Worm (Caenorhabditis elegans) whole organism, early embryonic: Measurements from ENCODE around the gene ugt-23.
A peak's percentile ranks its signal among the peaks of the same experiment; 100 is the strongest.

ENCODE experiments used
- B0310.2 ChIP-seq: sonication (generic microtip); optimal IDR thresholded peaks from 2 replicates; lab custom pipeline; 2016; ENCODE audit warnings: mild to moderate bottlenecking, missing genetic modification characterization, missing compliant biosample characterization
- F13C5.2 ChIP-seq: sonication (generic microtip); optimal IDR thresholded peaks from 2 replicates; lab custom pipeline; 2017; ENCODE audit warnings: mild to moderate bottlenecking, missing genetic modification characterization, inconsistent platforms, missing compliant biosample characterization
- aly-1 ChIP-seq: sonication (generic microtip); optimal IDR thresholded peaks from 2 replicates; lab custom pipeline; 2016; ENCODE audit warnings: missing genetic modification characterization, missing compliant biosample characterization
- ama-1 ChIP-seq: fragments of 150-350 bp; optimal IDR thresholded peaks from 2 replicates; lab custom pipeline; 2014
- ceh-13 ChIP-seq: fragments of 200-800 bp; sonication (Bioruptor generic); optimal IDR thresholded peaks from 2 replicates; lab custom pipeline; 2018; ENCODE audit warnings: mild to moderate bottlenecking, missing genetic modification characterization, missing compliant biosample characterization
- ceh-36 ChIP-seq: sonication (generic microtip); optimal IDR thresholded peaks from 2 replicates; lab custom pipeline; 2016; ENCODE audit warnings: missing genetic modification characterization, inconsistent platforms, missing compliant biosample characterization
- ets-7 ChIP-seq: sonication (generic microtip); optimal IDR thresholded peaks from 2 replicates; lab custom pipeline; 2016; ENCODE audit warnings: missing genotype, missing genetic modification characterization, missing compliant biosample characterization
- flt-1 ChIP-seq: fragments of 200-800 bp; sonication (Bioruptor generic); IDR thresholded peaks from 2 replicates; pipeline ENCODE4 v1.3.6; 2022; ENCODE audit warnings: missing genetic modification characterization, missing compliant biosample characterization
- hmbx-1 ChIP-seq: sonication (generic microtip); optimal IDR thresholded peaks from 2 replicates; lab custom pipeline; 2016; ENCODE audit warnings: mild to moderate bottlenecking, missing genetic modification characterization, missing compliant biosample characterization
- hmg-4 ChIP-seq: fragments of 200-800 bp; sonication (Bioruptor generic); optimal IDR thresholded peaks from 2 replicates; lab custom pipeline; 2018; ENCODE audit warnings: mild to moderate bottlenecking, missing genetic modification characterization, missing compliant biosample characterization
- hnd-1 ChIP-seq: sonication (generic microtip); optimal IDR thresholded peaks from 2 replicates; lab custom pipeline; 2016; ENCODE audit warnings: missing genetic modification characterization, missing compliant biosample characterization
- pes-1 ChIP-seq: fragments of 200-800 bp; sonication (Bioruptor generic); IDR thresholded peaks from 2 replicates; pipeline ENCODE4 v1.3.6; 2022; ENCODE audit warnings: missing genetic modification reagents, missing genetic modification characterization, missing compliant biosample characterization
- scrt-1 ChIP-seq: fragments of 200-800 bp; sonication (Bioruptor generic); IDR thresholded peaks from 2 replicates; pipeline ENCODE4 v1.3.6; 2022; ENCODE audit warnings: missing genetic modification characterization, missing compliant biosample characterization
- sea-1 ChIP-seq: fragments of 200-800 bp; sonication (Bioruptor generic); conservative IDR thresholded peaks from 2 replicates; pipeline ENCODE4 v1.3.6; 2022; ENCODE audit warnings: missing genetic modification characterization, missing compliant biosample characterization
- tbx-11 ChIP-seq: fragments of 200-800 bp; sonication (Bioruptor generic); IDR thresholded peaks from 2 replicates; pipeline ENCODE4 v1.3.6; 2022; ENCODE audit warnings: missing genetic modification characterization, missing compliant biosample characterization
- tbx-37 ChIP-seq: fragments of 200-800 bp; sonication (Bioruptor generic); conservative IDR thresholded peaks from 2 replicates; pipeline ENCODE4 v1.3.6; 2022; ENCODE audit warnings: missing genetic modification reagents, missing genetic modification characterization, missing compliant biosample characterization
- tra-4 ChIP-seq: sonication (generic microtip); optimal IDR thresholded peaks from 2 replicates; lab custom pipeline; 2017; ENCODE audit warnings: missing genetic modification characterization, missing compliant biosample characterization

ugt-23 gene

ce11 chrX:9933291-9934008 lies 8.5 kb upstream of the ugt-23 start:
- TF ChIP-seq F13C5.2 (tag; lab: Kevin White, UChicago) (no peak), ets-7 (no peak), tra-4 (tag; lab: Kevin White, UChicago) (no peak), pes-1 (no peak), ceh-13 (GFP tag; lab: Kevin White, UChicago) (no peak)

DNA sequence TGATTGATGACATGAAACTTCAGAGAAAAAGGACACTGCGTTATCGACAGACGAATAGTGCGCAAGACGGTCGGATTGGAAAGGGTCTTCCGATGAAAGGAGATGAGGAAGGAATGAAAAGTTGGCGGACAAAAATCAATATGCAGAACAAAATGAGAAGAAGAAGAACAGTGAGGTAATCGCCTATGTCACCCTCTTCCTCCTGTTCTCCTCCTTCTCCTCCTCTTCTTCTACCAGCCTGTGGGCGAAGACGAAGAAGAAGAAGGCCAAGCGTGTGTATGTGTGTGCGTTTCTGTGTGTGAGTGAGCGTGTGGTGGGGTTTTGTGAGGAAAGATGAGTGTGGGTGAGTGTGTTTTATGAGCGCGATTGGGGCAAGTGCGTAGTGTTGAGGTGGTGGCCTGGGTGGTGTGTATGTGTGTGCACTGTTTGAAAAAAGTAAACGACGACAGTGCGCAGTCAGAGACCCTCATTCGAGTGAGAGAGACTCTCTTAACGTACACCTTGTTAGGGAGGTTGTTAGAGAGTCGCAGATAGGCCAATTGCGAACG lies 7.3 kb upstream of the ugt-23 start, which contains the start of gene tsp-21:
Gene tsp-21, plus strand, starts transcription at position 146 of the 548 bp plus-strand sequence.
- TF ChIP-seq hnd-1 (tag; lab: Kevin White, UChicago) (no peak), ets-7 (peak; percentile 52), B0310.2 (tag; lab: Kevin White, UChicago) (peak; percentile 59), tbx-37 (GFP tag; lab: Robert Waterston, UW) (peak; percentile 33; the same call in 1 of the 2 replicates), tra-4 (tag; lab: Kevin White, UChicago) (no peak), ceh-13 (GFP tag; lab: Kevin White, UChicago) (peak; percentile 5), ama-1 (lab: Kevin White, UChicago) (no peak), hmg-4 (GFP tag; lab: Kevin White, UChicago) (peak; percentile 97), scrt-1 (GFP tag; lab: Robert Waterston, UW) (peak; percentile 68; the same call in 1 of the 2 replicates), sea-1 (GFP tag; lab: Robert Waterston, UW) (peak; percentile 19; the same call in 1 of the 2 replicates), tbx-11 (GFP tag; lab: Robert Waterston, UW) (no peak), ceh-36 (tag; lab: Kevin White, UChicago) (peak; percentile 45), hmbx-1 (no peak), pes-1 (no peak), aly-1 (tag; lab: Kevin White, UChicago) (peak; percentile 66), flt-1 (peak; percentile 5; the same call in 1 of the 2 replicates), F13C5.2 (tag; lab: Kevin White, UChicago) (peak; percentile 86)

DNA sequence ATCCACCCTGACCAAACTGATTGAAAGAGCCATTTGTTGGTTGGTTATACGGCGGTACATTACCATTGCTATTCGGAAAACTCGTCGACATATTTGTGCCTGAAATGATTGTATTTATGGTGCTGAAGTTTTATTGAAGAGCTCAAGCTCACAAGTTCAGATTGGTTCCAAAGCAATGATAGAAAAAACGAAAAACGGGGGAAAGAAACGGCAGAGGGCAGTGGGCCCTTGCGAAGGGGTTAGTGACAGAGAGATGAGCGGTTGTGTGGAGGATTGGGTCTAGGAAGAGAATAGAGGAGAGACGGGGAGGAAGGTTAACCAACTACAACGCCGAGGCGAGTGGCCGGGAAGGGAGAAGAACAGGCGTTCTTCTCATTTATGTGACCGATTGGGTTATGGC lies 6.4 kb upstream of the ugt-23 start, which contains the start of gene nra-3:
Gene nra-3, minus strand, starts transcription at position 101 of the 400 bp plus-strand sequence.
- TF ChIP-seq pes-1 = no peak
- TF ChIP-seq ceh-36 (tag; lab: Kevin White, UChicago) = no peak
- no peak for TF ChIP-seq ama-1 (lab: Kevin White, UChicago)
- TF ChIP-seq sea-1 (GFP tag; lab: Robert Waterston, UW) = 0 out of 2 replicates have a peak, but pooled peaks have one; percentile 27
- TF ChIP-seq ceh-13 (GFP tag; lab: Kevin White, UChicago) = no peak
- 0 out of 2 replicates have a peak, but pooled peaks have one; percentile 16 for TF ChIP-seq tbx-11 (GFP tag; lab: Robert Waterston, UW)
- peak; percentile 61 for TF ChIP-seq hmg-4 (GFP tag; lab: Kevin White, UChicago)

DNA sequence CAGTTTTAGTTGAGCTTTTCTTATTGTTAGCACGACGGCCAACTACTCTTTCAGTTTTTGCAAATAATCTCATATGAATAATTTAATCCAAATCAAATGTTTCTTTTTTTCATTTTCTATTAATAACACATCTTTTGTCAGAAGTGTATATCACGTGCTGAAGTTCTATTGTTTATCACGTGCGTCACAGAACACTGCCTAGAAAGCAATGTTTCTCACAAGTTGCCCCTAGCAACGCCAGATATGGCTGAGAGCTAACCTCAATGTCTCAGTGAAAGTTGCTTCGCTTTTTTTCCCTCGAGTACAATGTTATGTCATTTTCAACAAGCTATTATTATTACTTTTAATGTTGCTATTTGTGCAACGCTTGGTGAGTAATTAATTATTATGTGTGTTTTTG lies 3.0 kb upstream of the ugt-23 start:
- TF ChIP-seq ama-1 (lab: Kevin White, UChicago) = no peak
- no peak for TF ChIP-seq tbx-11 (GFP tag; lab: Robert Waterston, UW)
- TF ChIP-seq sea-1 (GFP tag; lab: Robert Waterston, UW) = no peak
- no peak for TF ChIP-seq aly-1 (tag; lab: Kevin White, UChicago)
- no peak for TF ChIP-seq scrt-1 (GFP tag; lab: Robert Waterston, UW)
- TF ChIP-seq ets-7 = no peak
- no peak for TF ChIP-seq hmbx-1
- TF ChIP-seq F13C5.2 (tag; lab: Kevin White, UChicago) = no peak
- TF ChIP-seq pes-1 = no peak
- no peak for TF ChIP-seq flt-1
- TF ChIP-seq ceh-13 (GFP tag; lab: Kevin White, UChicago) = no peak
- no peak for TF ChIP-seq ceh-36 (tag; lab: Kevin White, UChicago)
- TF ChIP-seq hmg-4 (GFP tag; lab: Kevin White, UChicago) = no peak
- TF ChIP-seq tra-4 (tag; lab: Kevin White, UChicago) = no peak
- TF ChIP-seq tbx-37 (GFP tag; lab: Robert Waterston, UW) = no peak

DNA sequence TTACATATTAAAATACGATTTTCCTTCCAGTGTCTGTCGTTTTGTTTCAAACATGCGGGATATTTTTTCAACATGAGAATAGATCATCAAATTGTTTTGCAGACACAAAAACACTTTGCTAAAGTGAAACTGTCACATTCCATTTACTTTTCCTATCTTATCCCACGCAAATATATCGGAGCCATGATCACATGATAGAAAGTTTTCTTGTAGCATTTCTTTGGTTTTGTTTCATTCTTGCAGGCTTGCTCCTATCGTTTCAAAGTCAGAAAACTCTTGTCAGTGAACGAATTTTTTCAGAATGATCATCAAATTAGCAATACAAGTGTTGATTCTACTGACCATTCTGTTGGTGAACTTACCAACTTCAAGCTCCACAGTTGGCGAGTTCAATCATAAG lies 3.7 kb downstream of the ugt-23 start, which contains the start of gene C17G1.2:
Gene C17G1.2, plus strand, starts transcription at position 301 of the 400 bp plus-strand sequence.
- no peak for TF ChIP-seq pes-1

DNA sequence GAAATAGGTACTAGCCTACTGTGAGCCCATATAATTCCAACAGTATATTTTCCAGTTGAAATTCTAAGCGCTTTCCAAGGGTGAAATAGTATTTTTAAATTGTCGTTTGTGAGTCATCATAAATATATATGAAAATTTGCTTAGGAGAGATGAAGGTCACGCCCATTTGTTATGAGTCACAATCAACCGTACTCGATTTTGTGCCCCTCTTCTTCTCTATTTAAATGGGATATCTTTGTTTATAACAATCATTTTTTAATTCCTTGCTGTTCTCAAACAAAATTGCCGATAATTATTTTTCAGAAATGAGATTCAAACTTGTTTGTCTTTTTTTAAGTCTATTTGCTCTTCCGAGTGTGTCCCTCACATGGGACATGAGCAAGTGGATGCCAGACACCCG lies 6.0 kb downstream of the ugt-23 start, which contains the start of gene folr-1:
Gene folr-1, plus strand, starts transcription at position 301 of the 400 bp plus-strand sequence.
- TF ChIP-seq ceh-13 (GFP tag; lab: Kevin White, UChicago) (no peak), hnd-1 (tag; lab: Kevin White, UChicago) (no peak), aly-1 (tag; lab: Kevin White, UChicago) (no peak), hmg-4 (GFP tag; lab: Kevin White, UChicago) (no peak), F13C5.2 (tag; lab: Kevin White, UChicago) (no peak), tbx-11 (GFP tag; lab: Robert Waterston, UW) (no peak), hmbx-1 (no peak), tra-4 (tag; lab: Kevin White, UChicago) (no peak), ets-7 (no peak), pes-1 (no peak), scrt-1 (GFP tag; lab: Robert Waterston, UW) (no peak), flt-1 (no peak), ceh-36 (tag; lab: Kevin White, UChicago) (no peak), ama-1 (lab: Kevin White, UChicago) (no peak), sea-1 (GFP tag; lab: Robert Waterston, UW) (no peak), tbx-37 (GFP tag; lab: Robert Waterston, UW) (no peak), B0310.2 (tag; lab: Kevin White, UChicago) (no peak)

DNA sequence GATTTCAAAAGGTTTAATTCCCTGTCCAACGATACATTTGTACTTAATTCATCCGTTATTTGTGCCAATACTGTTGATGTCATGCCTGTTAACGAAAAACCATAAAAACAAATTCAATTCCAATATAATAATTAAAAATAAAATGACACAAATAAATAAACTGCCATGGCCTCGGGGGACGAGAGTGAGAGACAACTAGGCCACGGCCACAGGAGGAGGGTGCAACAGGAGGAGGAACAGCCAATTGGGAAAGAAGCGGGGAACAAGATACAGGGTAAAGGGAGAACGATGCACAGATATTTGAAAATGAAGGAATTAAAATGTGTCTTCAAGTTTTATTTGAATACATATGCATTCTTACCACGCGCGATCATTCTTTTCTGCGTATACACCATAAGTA lies 7.6 kb downstream of the ugt-23 start, which contains the start of gene F21G4.6:
Gene F21G4.6, minus strand, starts transcription at position 87 of the 400 bp plus-strand sequence.
- TF ChIP-seq scrt-1 (GFP tag; lab: Robert Waterston, UW) (no peak), ceh-13 (GFP tag; lab: Kevin White, UChicago) (no peak), tbx-37 (GFP tag; lab: Robert Waterston, UW) (0 out of 2 replicates have a peak, but pooled peaks have one; percentile 33)
